Worm (Caenorhabditis elegans): Measurements from ENCODE around the gene fig-1.

fig-1 gene

DNA sequence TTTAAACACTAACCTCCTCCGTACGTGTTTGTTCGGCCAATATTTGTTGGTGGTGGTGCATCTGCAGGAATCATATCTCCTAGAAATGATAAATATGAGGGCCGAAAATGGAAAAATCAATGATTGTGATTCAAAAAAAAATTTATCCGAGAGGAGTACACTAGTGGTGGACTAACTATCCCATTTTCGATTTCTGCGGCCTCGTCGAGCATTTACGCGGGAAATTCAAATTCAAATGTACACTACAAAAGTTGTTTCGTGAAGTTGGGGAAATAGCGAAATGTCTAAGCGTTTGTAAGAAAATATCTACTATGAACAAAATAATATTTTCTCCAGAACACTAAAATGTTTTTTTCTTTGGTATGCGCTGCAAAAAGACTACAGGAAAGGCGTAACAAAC lies 48.3 kb upstream of the fig-1 start (continued):
- TF ChIP-seq ztf-16 (tag; optimal IDR thresholded peaks at IDR 0.05), result peak; percentile 50
- peak; percentile 39 for TF ChIP-seq ceh-6 (GFP tag; optimal IDR thresholded peaks at IDR 0.05)
- no peak for TF ChIP-seq hlh-13 (GFP tag; optimal IDR thresholded peaks at IDR 0.05)
- TF ChIP-seq pag-3 (tag; optimal IDR thresholded peaks at IDR 0.05; ENCODE audit: borderline replicate concordance), result no peak
- no peak for TF ChIP-seq ceh-30 (tag; optimal IDR thresholded peaks at IDR 0.05)
- no peak for TF ChIP-seq ceh-45 (GFP tag; IDR thresholded peaks at IDR 0.05)
- peak; percentile 91 for TF ChIP-seq tbx-7 (tag; optimal IDR thresholded peaks at IDR 0.05)
- no peak for TF ChIP-seq ama-1 (optimal IDR thresholded peaks at IDR 0.05)
- TF ChIP-seq npax-4 (tag; optimal IDR thresholded peaks at IDR 0.05), result no peak
- peak; percentile 35 for TF ChIP-seq madf-2 (tag; optimal IDR thresholded peaks at IDR 0.05)
- TF ChIP-seq rnt-1 (tag; optimal IDR thresholded peaks at IDR 0.05), result peak; percentile 83
- no peak for TF ChIP-seq ceh-24 (tag; optimal IDR thresholded peaks at IDR 0.05)
- TF ChIP-seq sox-2 (GFP tag; IDR thresholded peaks at IDR 0.05), result no peak
- TF ChIP-seq unc-42 (tag; optimal IDR thresholded peaks at IDR 0.05), result peak; percentile 30
- no peak for TF ChIP-seq sox-4 (tag; optimal IDR thresholded peaks at IDR 0.05)
- peak; percentile 17 for TF ChIP-seq eyg-1 (tag; optimal IDR thresholded peaks at IDR 0.05)
- no peak for TF ChIP-seq hlh-15 (tag; optimal IDR thresholded peaks at IDR 0.05)
- peak; percentile 87 for TF ChIP-seq zip-5 (tag; optimal IDR thresholded peaks at IDR 0.05)
- TF ChIP-seq Y22D7AL.16 (tag; optimal IDR thresholded peaks at IDR 0.05), result no peak
- TF ChIP-seq K02D7.2 (tag; optimal IDR thresholded peaks at IDR 0.05), result no peak
- peak; percentile 3 for TF ChIP-seq ttx-3 (tag; optimal IDR thresholded peaks at IDR 0.05)
- TF ChIP-seq pat-9 (tag; optimal IDR thresholded peaks at IDR 0.05), result no peak
- peak; percentile 8 for TF ChIP-seq sdc-2 (tag; optimal IDR thresholded peaks at IDR 0.05)
- TF ChIP-seq odd-2 (tag; optimal IDR thresholded peaks at IDR 0.05), result no peak
- peak; percentile 56 for TF ChIP-seq dmd-4 (tag; optimal IDR thresholded peaks at IDR 0.05; ENCODE audit: borderline replicate concordance)
- no peak for TF ChIP-seq syd-9 (tag; optimal IDR thresholded peaks at IDR 0.05)
- TF ChIP-seq che-1 (tag; optimal IDR thresholded peaks at IDR 0.05), result no peak
- TF ChIP-seq pqm-1 (tag; optimal IDR thresholded peaks at IDR 0.05), result no peak
- no peak for TF ChIP-seq pha-4 (tag; optimal IDR thresholded peaks at IDR 0.05)
- no peak for TF ChIP-seq unc-3 (GFP tag; conservative IDR thresholded peaks at IDR 0.05)
- TF ChIP-seq unc-3 (tag; optimal IDR thresholded peaks at IDR 0.05), result no peak
- TF ChIP-seq nfya-1 (tag; optimal IDR thresholded peaks at IDR 0.05), result peak; percentile 13
- no peak for TF ChIP-seq pros-1 (tag; optimal IDR thresholded peaks at IDR 0.05)

DNA sequence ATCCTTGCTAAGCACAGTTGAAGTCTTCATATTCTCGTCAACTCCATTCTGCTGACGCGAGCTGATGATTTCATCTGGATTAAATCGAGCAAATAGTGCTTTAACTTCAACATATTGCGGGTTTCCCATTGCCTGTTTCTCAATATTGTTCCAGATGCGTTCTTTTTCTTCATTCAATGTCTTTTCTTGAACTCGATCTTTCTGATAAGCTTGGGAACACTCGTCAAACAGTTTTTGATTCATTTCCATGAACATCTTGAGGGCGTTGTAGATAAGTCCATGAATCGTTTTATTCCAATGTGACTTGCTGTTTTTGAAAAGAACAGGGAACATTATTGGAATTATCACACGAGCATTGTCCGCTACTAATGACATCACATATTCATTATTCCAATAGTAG lies 46.7 kb upstream of the fig-1 start:
- no peak for TF ChIP-seq unc-86 (tag; optimal IDR thresholded peaks at IDR 0.05)
- no peak for TF ChIP-seq hlh-6 (tag; optimal IDR thresholded peaks at IDR 0.05)
- no peak for TF ChIP-seq lin-11 (tag; optimal IDR thresholded peaks at IDR 0.05)
- TF ChIP-seq gmeb-2 (tag; optimal IDR thresholded peaks at IDR 0.05), result no peak
- TF ChIP-seq ceh-48 (tag; optimal IDR thresholded peaks at IDR 0.05), result no peak
- no peak for TF ChIP-seq pat-9 (tag; optimal IDR thresholded peaks at IDR 0.05)
- TF ChIP-seq ceh-45 (GFP tag; IDR thresholded peaks at IDR 0.05), result no peak
- TF ChIP-seq ceh-14 (tag; optimal IDR thresholded peaks at IDR 0.05), result no peak
- no peak for TF ChIP-seq ceh-34 (tag; optimal IDR thresholded peaks at IDR 0.05)
- TF ChIP-seq ceh-22 (tag; optimal IDR thresholded peaks at IDR 0.05), result no peak
- no peak for TF ChIP-seq C08G9.2 (tag; optimal IDR thresholded peaks at IDR 0.05)
- no peak for TF ChIP-seq ceh-31 (tag; optimal IDR thresholded peaks at IDR 0.05)
- no peak for TF ChIP-seq nfya-1 (tag; optimal IDR thresholded peaks at IDR 0.05)
- no peak for TF ChIP-seq unc-55 (GFP tag; optimal IDR thresholded peaks at IDR 0.05)
- TF ChIP-seq ceh-24 (tag; optimal IDR thresholded peaks at IDR 0.05), result no peak
- TF ChIP-seq zip-5 (tag; optimal IDR thresholded peaks at IDR 0.05), result no peak
- TF ChIP-seq nhr-232 (tag; optimal IDR thresholded peaks at IDR 0.05), result no peak
- no peak for TF ChIP-seq sdc-2 (tag; optimal IDR thresholded peaks at IDR 0.05)
- TF ChIP-seq hlh-8 (tag; optimal IDR thresholded peaks at IDR 0.05), result no peak
